Worm (Caenorhabditis elegans) whole organism, L1 larva: ENCODE measurements around the gene oac-53.

Source experiments
- C16A3.4 ChIP-seq: fragments of 150-350 bp; optimal IDR thresholded peaks from 2 replicates; lab custom pipeline; 2014; ENCODE audit warnings: missing biosample characterization, missing genetic modification characterization
- aha-1 ChIP-seq: fragments of 150-350 bp; optimal IDR thresholded peaks from 2 replicates; lab custom pipeline; 2014; ENCODE audit warnings: missing biosample characterization, missing genetic modification characterization
- aly-2 ChIP-seq: fragments of 150-350 bp; optimal IDR thresholded peaks from 2 replicates; lab custom pipeline; 2014; ENCODE audit warnings: missing biosample characterization, missing genetic modification characterization
- blmp-1 ChIP-seq: fragments of 150-350 bp; optimal IDR thresholded peaks from 2 replicates; lab custom pipeline; 2014; ENCODE audit warnings: missing biosample characterization, missing genetic modification characterization
- ceh-8 ChIP-seq: fragments of 200-800 bp; sonication (Bioruptor generic); optimal IDR thresholded peaks from 2 replicates; lab custom pipeline; 2018; ENCODE audit warnings: mild to moderate bottlenecking, missing genetic modification characterization, moderate library complexity, missing compliant biosample characterization
- ceh-88 ChIP-seq: fragments of 200-800 bp; sonication (Bioruptor generic); IDR thresholded peaks from 2 replicates; pipeline ENCODE4 v1.3.6; 2022; ENCODE audit warnings: missing genetic modification characterization, missing compliant biosample characterization
- dpl-1 ChIP-seq, 3 experiments: fragments of 150-350 bp in 2 of 3; sonication (generic microtip) in 1 of 3; optimal IDR thresholded peaks; 2 replicates each; lab custom pipeline; 2014 to 2017; ENCODE audit warnings: missing biosample characterization in 3 of 3, missing genetic modification characterization in 3 of 3, missing genetic modification reagents in 3 of 3
- efl-1 ChIP-seq, 4 experiments: fragments of 150-350 bp; optimal IDR thresholded peaks in 3 of 4; peaks in 1 of 4; 1 replicate in 1 of 4; 2 replicates in 3 of 4; lab custom pipeline; 2014; ENCODE audit warnings: missing biosample characterization in 2 of 4, missing genetic modification characterization in 2 of 4, missing genetic modification reagents in 2 of 4
- egl-27 ChIP-seq, 2 experiments: fragments of 150-350 bp in 1 of 2; sonication (generic microtip); optimal IDR thresholded peaks; 3 replicates each; lab custom pipeline; 2017 to 2018; ENCODE audit warnings: missing biosample characterization in 2 of 2, missing genetic modification characterization in 2 of 2, missing genetic modification reagents in 2 of 2
- elt-2 ChIP-seq: sonication (generic microtip); optimal IDR thresholded peaks from 2 replicates; lab custom pipeline; 2016; ENCODE audit warnings: missing genetic modification characterization, mild to moderate bottlenecking, inconsistent platforms, missing compliant biosample characterization, missing genetic modification reagents
- elt-3 ChIP-seq, 6 experiments: fragments of 150-350 bp in 1 of 6; sonication (generic microtip); optimal IDR thresholded peaks; 2 replicates each; lab custom pipeline; 2017 to 2018; ENCODE audit warnings: missing biosample characterization in 6 of 6, missing genetic modification characterization in 6 of 6, inconsistent platforms in 1 of 6
- fkh-4 ChIP-seq: sonication (generic microtip); optimal IDR thresholded peaks from 2 replicates; lab custom pipeline; 2016; ENCODE audit warnings: missing compliant biosample characterization, missing genetic modification characterization, borderline replicate concordance
- grh-1 ChIP-seq: fragments of 200-800 bp; sonication (Bioruptor generic); IDR thresholded peaks from 2 replicates; pipeline ENCODE4 v1.3.6; 2022; ENCODE audit warnings: missing genetic modification reagents, missing genetic modification characterization, missing compliant biosample characterization
- hlh-17 ChIP-seq: fragments of 200-800 bp; sonication (Bioruptor generic); optimal IDR thresholded peaks from 2 replicates; lab custom pipeline; 2018; ENCODE audit warnings: missing genetic modification characterization, mild to moderate bottlenecking, missing compliant biosample characterization, moderate library complexity, borderline replicate concordance
- irx-1 ChIP-seq: sonication (generic microtip); optimal IDR thresholded peaks from 2 replicates; lab custom pipeline; 2016; ENCODE audit warnings: missing genetic modification characterization, missing compliant biosample characterization
- jun-1 ChIP-seq: fragments of 150-350 bp; optimal IDR thresholded peaks from 2 replicates; lab custom pipeline; 2014; ENCODE audit warnings: missing biosample characterization, missing genetic modification reagents, missing genetic modification characterization
- lin-14 ChIP-seq: fragments of 200-800 bp; sonication (Bioruptor generic); optimal IDR thresholded peaks from 2 replicates; lab custom pipeline; 2018; ENCODE audit warnings: mild to moderate bottlenecking, missing genetic modification characterization, moderate library complexity, missing compliant biosample characterization
- lin-15B ChIP-seq: fragments of 150-350 bp; sonication (generic microtip); optimal IDR thresholded peaks from 3 replicates; lab custom pipeline; 2014; ENCODE audit warnings: missing biosample characterization, missing genetic modification characterization
- mab-9 ChIP-seq: fragments of 200-800 bp; sonication (Bioruptor generic); IDR thresholded peaks from 2 replicates; pipeline ENCODE4 v1.3.6; 2022; ENCODE audit warnings: missing genetic modification reagents, missing genetic modification characterization, missing compliant biosample characterization
- mep-1 ChIP-seq: fragments of 150-350 bp; optimal IDR thresholded peaks from 2 replicates; lab custom pipeline; 2014; ENCODE audit warnings: missing biosample characterization, missing genetic modification characterization
- nhr-20 ChIP-seq: sonication (generic microtip); optimal IDR thresholded peaks from 2 replicates; lab custom pipeline; 2016; ENCODE audit warnings: mild to moderate bottlenecking, missing genetic modification characterization, missing compliant biosample characterization
- nhr-237 ChIP-seq: fragments of 150-350 bp; optimal IDR thresholded peaks from 2 replicates; lab custom pipeline; 2014; ENCODE audit warnings: missing biosample characterization, missing genetic modification characterization
- nhr-28 ChIP-seq: fragments of 150-350 bp; optimal IDR thresholded peaks from 2 replicates; lab custom pipeline; 2014; ENCODE audit warnings: missing biosample characterization, missing genetic modification characterization
- nhr-77 ChIP-seq: fragments of 150-350 bp; optimal IDR thresholded peaks from 2 replicates; lab custom pipeline; 2014; ENCODE audit warnings: missing biosample characterization, missing genetic modification characterization
- nhr-84 ChIP-seq: sonication (generic microtip); optimal IDR thresholded peaks from 2 replicates; lab custom pipeline; 2017; ENCODE audit warnings: missing biosample characterization, missing genetic modification characterization
- nhr-90 ChIP-seq: sonication (generic microtip); optimal IDR thresholded peaks from 2 replicates; lab custom pipeline; 2016; ENCODE audit warnings: mild to moderate bottlenecking, missing genetic modification characterization, missing compliant biosample characterization; ENCODE audit not compliant: poor library complexity
- rnt-1 ChIP-seq: sonication (generic microtip); optimal IDR thresholded peaks from 2 replicates; lab custom pipeline; 2016; ENCODE audit warnings: mild to moderate bottlenecking, missing genetic modification characterization, moderate library complexity, missing compliant biosample characterization
- skn-1 ChIP-seq: fragments of 150-350 bp; optimal IDR thresholded peaks from 2 replicates; lab custom pipeline; 2014; ENCODE audit warnings: missing biosample characterization, missing genetic modification characterization
- sup-37 ChIP-seq: fragments of 200-800 bp; sonication (Bioruptor generic); optimal IDR thresholded peaks from 2 replicates; lab custom pipeline; 2018; ENCODE audit warnings: mild to moderate bottlenecking, missing genetic modification characterization, missing compliant biosample characterization
- tbx-2 ChIP-seq: sonication (generic microtip); optimal IDR thresholded peaks from 2 replicates; lab custom pipeline; 2016; ENCODE audit warnings: missing genetic modification characterization, missing compliant biosample characterization
- unc-86 ChIP-seq: sonication (generic microtip); optimal IDR thresholded peaks from 2 replicates; lab custom pipeline; 2016; ENCODE audit warnings: missing genetic modification characterization, missing compliant biosample characterization
- zip-4 ChIP-seq: fragments of 200-800 bp; sonication (Bioruptor generic); optimal IDR thresholded peaks from 2 replicates; lab custom pipeline; 2018; ENCODE audit warnings: mild to moderate bottlenecking, missing genetic modification characterization, moderate library complexity, missing compliant biosample characterization
- ztf-4 ChIP-seq: fragments of 150-350 bp; optimal IDR thresholded peaks from 2 replicates; lab custom pipeline; 2014; ENCODE audit warnings: missing biosample characterization, missing genetic modification characterization

Gene oac-53

DNA sequence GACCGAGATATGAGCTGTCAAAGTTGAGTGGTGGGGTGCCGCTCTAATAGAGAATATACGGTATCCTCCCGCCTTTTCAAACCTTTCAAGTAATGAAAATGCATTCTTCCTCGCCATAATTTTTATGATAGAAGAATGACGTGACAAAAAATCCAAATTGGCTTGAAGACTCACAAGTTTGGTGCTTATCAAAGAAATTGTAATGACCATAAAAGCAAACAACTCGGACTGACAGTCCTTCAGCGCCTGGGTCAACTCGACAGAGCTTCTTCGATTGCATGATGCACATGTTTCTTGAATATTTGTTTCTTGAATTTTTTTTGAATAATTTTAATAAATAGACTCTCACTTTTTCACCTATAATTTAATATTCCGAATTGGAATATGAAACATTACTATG lies 22.3 kb downstream of the oac-53 start:
- no peak for TF ChIP-seq ceh-8
- TF ChIP-seq ceh-88 (GFP tag; lab: Robert Waterston, UW), result no peak
- no peak for TF ChIP-seq sup-37 (GFP tag; lab: Kevin White, UChicago)
- TF ChIP-seq aly-2 (tag; lab: Kevin White, UChicago), result no peak
- peak; percentile 37 for TF ChIP-seq elt-2
- TF ChIP-seq rnt-1 (tag; lab: Kevin White, UChicago), result no peak
- TF ChIP-seq unc-86 (tag; lab: Kevin White, UChicago), result no peak
- TF ChIP-seq ztf-4 (tag; lab: Kevin White, UChicago), result no peak
- peak; percentile 2 for TF ChIP-seq lin-14 (GFP tag; lab: Kevin White, UChicago)
- TF ChIP-seq irx-1 (tag; lab: Kevin White, UChicago), result no peak
- TF ChIP-seq nhr-237 (tag; lab: Kevin White, UChicago), result no peak
- TF ChIP-seq hlh-17 (GFP tag; lab: Kevin White, UChicago), result no peak
- TF ChIP-seq nhr-90, result no peak
- no peak for TF ChIP-seq efl-1 (optimal IDR thresholded peaks at IDR 0.05; lab: Kevin White, UChicago)
- peak in 1 of 2 experiments; percentile 42 for TF ChIP-seq efl-1 (GFP tag; optimal IDR thresholded peaks at IDR 0.05 in 1 of 2; lab: Kevin White, UChicago)

DNA sequence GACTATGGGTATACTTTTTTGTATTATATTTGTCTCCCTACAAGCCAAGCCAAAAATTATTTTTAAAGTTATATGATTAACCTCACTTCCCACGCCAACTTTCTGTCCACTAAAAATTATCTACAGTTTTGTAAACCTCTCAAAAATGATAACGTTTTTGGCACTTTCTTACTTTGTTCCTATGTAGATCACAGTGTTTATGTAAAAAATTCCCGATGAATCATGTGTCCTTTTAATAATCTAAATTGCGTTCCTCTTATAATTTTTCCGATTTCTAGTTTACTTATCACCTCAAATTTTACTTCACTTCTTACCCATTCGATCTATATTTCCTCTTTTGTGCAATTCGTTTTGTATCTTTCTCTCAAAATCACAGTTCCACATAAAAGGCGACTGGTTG lies 23.5 kb downstream of the oac-53 start:
- TF ChIP-seq lin-15B (tag; lab: Kevin White, UChicago) (no peak), mab-9 (GFP tag; lab: Robert Waterston, UW) (no peak), grh-1 (GFP tag; lab: Robert Waterston, UW) (no peak), lin-14 (GFP tag; lab: Kevin White, UChicago) (no peak), nhr-77 (tag; lab: Kevin White, UChicago) (no peak), skn-1 (tag; lab: Kevin White, UChicago) (no peak), irx-1 (tag; lab: Kevin White, UChicago) (no peak), jun-1 (no peak), dpl-1 (GFP tag; optimal IDR thresholded peaks at IDR 0.05; lab: Kevin White, UChicago) (no peak), zip-4 (GFP tag; lab: Kevin White, UChicago) (no peak), mep-1 (tag; lab: Kevin White, UChicago) (no peak), C16A3.4 (tag; lab: Kevin White, UChicago) (no peak), egl-27 (tag; optimal IDR thresholded peaks at IDR 0.05; lab: Kevin White, UChicago) (no peak), fkh-4 (tag; lab: Kevin White, UChicago) (no peak), elt-3 (tag; optimal IDR thresholded peaks at IDR 0.05; lab: Kevin White, UChicago) (no peak), ztf-4 (tag; lab: Kevin White, UChicago) (no peak), nhr-84 (tag; lab: Kevin White, UChicago) (no peak)

DNA sequence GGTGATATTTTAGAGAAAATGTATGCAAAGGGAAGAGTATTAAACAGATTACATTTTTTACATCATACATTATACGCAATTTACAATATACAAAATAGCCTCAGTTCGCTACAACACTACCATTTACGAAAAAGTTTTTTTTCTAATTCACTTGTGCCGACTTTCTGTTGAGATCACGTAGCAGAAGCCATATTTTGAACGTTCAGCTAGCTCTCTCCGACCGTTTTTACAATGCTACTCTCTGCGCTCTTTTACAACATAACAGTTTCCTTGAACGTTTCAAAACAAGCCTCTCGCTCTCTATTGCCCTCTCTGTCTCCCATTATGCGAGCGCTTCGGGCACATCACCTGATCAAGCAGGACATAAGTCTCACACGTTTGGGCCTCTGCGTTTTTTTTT lies 24.7 kb downstream of the oac-53 start, which contains the start of gene T03E6.8:
T03E6.8 (minus strand) TSS at position 101 of the 400 bp plus-strand sequence.
- TF ChIP-seq tbx-2, result no peak
- no peak for TF ChIP-seq efl-1 (optimal IDR thresholded peaks at IDR 0.05; lab: Kevin White, UChicago)
- TF ChIP-seq efl-1 (GFP tag; optimal IDR thresholded peaks at IDR 0.05 in 1 of 2; lab: Kevin White, UChicago), result peak in 1 of 2 experiments; percentile 3
- TF ChIP-seq, all 84 proteins: peak for 1

DNA sequence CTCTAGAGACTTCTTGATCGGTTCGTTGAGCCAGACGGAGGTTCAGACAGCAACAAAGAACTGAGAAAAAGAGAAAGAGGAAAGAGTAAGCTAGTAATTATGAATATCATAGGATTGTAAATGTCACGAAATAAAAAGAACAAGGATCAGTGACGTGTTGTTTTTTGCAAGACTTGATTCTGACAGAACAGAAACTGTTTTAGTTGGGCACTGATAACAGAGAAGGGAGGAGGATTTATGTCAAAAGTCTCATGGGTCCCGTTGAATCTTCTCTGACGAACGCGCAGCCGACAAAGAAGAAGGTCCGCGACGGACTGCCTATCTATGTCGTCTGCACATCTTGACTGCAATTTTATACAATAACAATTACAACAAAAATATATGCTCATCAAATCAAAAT lies 27.1 kb downstream of the oac-53 start, which contains the start of gene T03E6.9:
T03E6.9 (minus strand) TSS at position 101 of the 400 bp plus-strand sequence.
- TF ChIP-seq nhr-237 (tag; lab: Kevin White, UChicago) (no peak), aha-1 (no peak), nhr-20 (tag; lab: Kevin White, UChicago) (no peak), dpl-1 (GFP tag; optimal IDR thresholded peaks at IDR 0.05; lab: Kevin White, UChicago) (no peak), nhr-28 (tag; lab: Kevin White, UChicago) (no peak), blmp-1 (tag; lab: Kevin White, UChicago) (no peak), zip-4 (GFP tag; lab: Kevin White, UChicago) (no peak)
